Worm (Caenorhabditis elegans) whole organism, L4/young adult: ENCODE measurements around the gene T08G5.15.

Source experiments
- W03F9.2 ChIP-seq: fragments of 150-350 bp; optimal IDR thresholded peaks from 2 replicates; lab custom pipeline; 2014; ENCODE audit warnings: missing biosample characterization, missing genetic modification characterization
- dao-5 ChIP-seq: sonication (generic microtip); optimal IDR thresholded peaks from 2 replicates; lab custom pipeline; 2016; ENCODE audit warnings: missing genotype, missing genetic modification characterization, moderate library complexity, missing compliant biosample characterization
- him-1 ChIP-seq: sonication (generic microtip); optimal IDR thresholded peaks from 2 replicates; lab custom pipeline; 2016; ENCODE audit warnings: missing genotype, missing genetic modification reagents, missing genetic modification characterization, missing compliant biosample characterization

T08G5.15 gene

ce11 chrV:13984828-13985227 lies 38.1 kb downstream of the T08G5.15 start, which contains the start of gene end-1:
end-1 (plus strand) TSS chrV:13985128.
- no peak for TF ChIP-seq dao-5
- no peak for TF ChIP-seq W03F9.2
- TF ChIP-seq him-1 (tag; lab: Kevin White, UChicago) = no peak

ce11 chrV:13981677-13982076 lies 41.3 kb downstream of the T08G5.15 start:
- TF ChIP-seq W03F9.2 (no peak), dao-5 (no peak), him-1 (tag; lab: Kevin White, UChicago) (no peak)

ce11 chrV:13980807-13981206 lies 42.2 kb downstream of the T08G5.15 start, which contains the start of gene eol-1:
eol-1 (minus strand) TSS chrV:13980907.
- TF ChIP-seq dao-5 (no peak), him-1 (tag; lab: Kevin White, UChicago) (no peak)
